Fruit fly (Drosophila melanogaster) whole organism, prepupa: ENCODE data around the gene CG33664.

ENCODE experiments used
- CG16779 ChIP-seq: fragments of 200-800 bp; sonication (Bioruptor generic); optimal IDR thresholded peaks from 3 replicates; lab custom pipeline; 2017; ENCODE audit warnings: missing biosample characterization, mild to moderate bottlenecking, missing genetic modification characterization
- CG3919 ChIP-seq: fragments of 200-800 bp; sonication (Bioruptor generic); optimal IDR thresholded peaks from 3 replicates; lab custom pipeline; 2016; ENCODE audit warnings: missing biosample characterization, missing genetic modification characterization
- CG4318 ChIP-seq: fragments of 200-800 bp; sonication (Bioruptor generic); optimal IDR thresholded peaks from 3 replicates; lab custom pipeline; 2017; ENCODE audit warnings: missing biosample characterization, mild to moderate bottlenecking, missing genetic modification characterization
- CG6854 ChIP-seq: fragments of 200-800 bp; sonication (Bioruptor generic); optimal IDR thresholded peaks from 2 replicates; lab custom pipeline; 2017; ENCODE audit warnings: missing biosample characterization, mild to moderate bottlenecking, missing genetic modification characterization
- CG8119 ChIP-seq: fragments of 200-800 bp; sonication (Bioruptor generic); IDR thresholded peaks from 3 replicates; pipeline ENCODE4 v1.3.6; 2022; ENCODE audit warnings: missing biosample characterization, missing genetic modification characterization
- Eip93F ChIP-seq: fragments of 200-800 bp; sonication (Bioruptor generic); optimal IDR thresholded peaks from 2 replicates; lab custom pipeline; 2016; ENCODE audit warnings: missing biosample characterization, mild to moderate bottlenecking, missing genetic modification characterization
- Hr39 ChIP-seq: fragments of 200-800 bp; sonication (Bioruptor generic); optimal IDR thresholded peaks from 2 replicates; lab custom pipeline; 2016; ENCODE audit warnings: missing biosample characterization, missing genetic modification characterization
- Met ChIP-seq: fragments of 200-800 bp; sonication (Bioruptor generic); optimal IDR thresholded peaks from 3 replicates; lab custom pipeline; 2016; ENCODE audit warnings: missing biosample characterization, missing genetic modification characterization
- Smox ChIP-seq: fragments of 200-800 bp; sonication (Bioruptor generic); optimal IDR thresholded peaks from 3 replicates; lab custom pipeline; 2016; ENCODE audit warnings: missing biosample characterization, missing genetic modification characterization
- net ChIP-seq: fragments of 200-800 bp; sonication (Bioruptor generic); optimal IDR thresholded peaks from 3 replicates; lab custom pipeline; 2016; ENCODE audit warnings: missing biosample characterization, missing genetic modification characterization
- spab ChIP-seq: fragments of 200-800 bp; sonication (Bioruptor generic); optimal IDR thresholded peaks from 2 replicates; lab custom pipeline; 2017; ENCODE audit warnings: missing biosample characterization, mild to moderate bottlenecking, missing genetic modification characterization, missing genetic modification reagents
- ss ChIP-seq, 2 experiments: fragments of 200-800 bp; sonication (Bioruptor generic); optimal IDR thresholded peaks; 2 replicates in 1 of 2; 3 replicates in 1 of 2; lab custom pipeline; 2017 to 2018; ENCODE audit warnings: mild to moderate bottlenecking in 2 of 2, missing biosample characterization in 2 of 2, missing genetic modification characterization in 2 of 2, moderate library complexity in 1 of 2

DNA sequence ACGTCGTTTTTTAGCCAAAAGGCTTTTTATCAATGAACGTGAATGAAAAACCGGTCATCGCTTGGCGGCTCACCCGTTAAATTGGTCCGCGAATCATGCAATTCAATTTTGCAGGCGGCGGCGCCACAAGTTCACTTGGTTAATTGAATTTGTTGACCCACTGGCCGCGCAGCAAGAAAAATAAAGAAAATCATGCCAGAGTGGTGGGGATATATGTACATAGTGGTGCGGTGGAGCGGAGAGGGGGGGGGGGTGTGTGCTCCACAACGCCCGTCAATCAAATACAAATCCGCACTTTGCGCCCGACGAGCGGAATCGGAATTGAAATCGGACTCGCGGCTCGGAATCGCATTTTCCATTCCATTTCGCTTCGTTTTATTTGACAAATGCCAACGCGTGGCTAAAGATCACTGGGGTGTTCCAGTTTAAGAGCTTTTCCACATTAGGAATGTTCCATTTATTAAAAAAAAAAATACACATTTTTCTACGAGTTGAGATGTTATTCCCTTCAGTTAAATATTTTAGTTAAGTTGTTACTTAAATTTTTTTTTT lies 26.5 kb upstream of the CG33664 start:
- TF ChIP-seq spab (GFP tag; lab: Kevin White, UChicago) (no peak), ss (GFP tag; optimal IDR thresholded peaks at IDR 0.05; lab: Kevin White, UChicago) (no peak), CG6854 (GFP tag; lab: Kevin White, UChicago) (no peak), CG4318 (GFP tag; lab: Kevin White, UChicago) (no peak), CG16779 (no peak), net (no peak), CG8119 (GFP tag; lab: Robert Waterston, UW) (no peak), Met (no peak), Eip93F (GFP tag; lab: Kevin White, UChicago) (no peak), CG3919 (GFP tag; lab: Kevin White, UChicago) (no peak), Smox (GFP tag; lab: Kevin White, UChicago) (no peak), Hr39 (no peak)
